Worm (Caenorhabditis elegans) whole organism, L2 larva: Measurements from ENCODE around the gene F29B9.12.

Experiments used
- R02D3.7 ChIP-seq: fragments of 150-350 bp; optimal IDR thresholded peaks from 2 replicates; lab custom pipeline; 2014; ENCODE audit warnings: missing biosample characterization, missing genetic modification characterization
- Y55F3AM.14 ChIP-seq: fragments of 200-800 bp; sonication (Bioruptor generic); optimal IDR thresholded peaks from 2 replicates; lab custom pipeline; 2018; ENCODE audit warnings: mild to moderate bottlenecking, missing genetic modification characterization, missing compliant biosample characterization
- ama-1 ChIP-seq: fragments of 150-350 bp; optimal IDR thresholded peaks from 2 replicates; lab custom pipeline; 2018; ENCODE audit warnings: inconsistent platforms
- elt-1 ChIP-seq: fragments of 150-350 bp; optimal IDR thresholded peaks from 2 replicates; lab custom pipeline; 2014; ENCODE audit warnings: missing biosample characterization, missing genetic modification characterization
- elt-3 ChIP-seq: sonication (generic microtip); optimal IDR thresholded peaks from 2 replicates; lab custom pipeline; 2017; ENCODE audit warnings: missing biosample characterization, missing genetic modification characterization
- mdl-1 ChIP-seq, 2 experiments: fragments of 150-350 bp in 1 of 2; sonication (generic microtip) in 1 of 2; optimal IDR thresholded peaks; 2 replicates each; lab custom pipeline; 2017; ENCODE audit warnings: missing biosample characterization in 2 of 2, missing genetic modification characterization in 2 of 2
- nhr-11 ChIP-seq: fragments of 150-350 bp; optimal IDR thresholded peaks from 2 replicates; lab custom pipeline; 2014; ENCODE audit warnings: missing biosample characterization, missing genetic modification characterization
- nhr-21 ChIP-seq: fragments of 150-350 bp; optimal IDR thresholded peaks from 2 replicates; lab custom pipeline; 2014; ENCODE audit warnings: missing biosample characterization, missing genetic modification characterization
- nhr-237 ChIP-seq: fragments of 150-350 bp; optimal IDR thresholded peaks from 2 replicates; lab custom pipeline; 2014; ENCODE audit warnings: missing biosample characterization, missing genetic modification characterization
- skn-1 ChIP-seq: sonication (generic microtip); optimal IDR thresholded peaks from 2 replicates; lab custom pipeline; 2017; ENCODE audit warnings: missing biosample characterization, missing genetic modification characterization
- snpc-4 ChIP-seq: fragments of 150-350 bp; optimal IDR thresholded peaks from 2 replicates; lab custom pipeline; 2014; ENCODE audit warnings: missing biosample characterization, missing genetic modification characterization
- ztf-11 ChIP-seq: sonication (generic microtip); optimal IDR thresholded peaks from 2 replicates; lab custom pipeline; 2017; ENCODE audit warnings: missing biosample characterization, missing genetic modification characterization

DNA sequence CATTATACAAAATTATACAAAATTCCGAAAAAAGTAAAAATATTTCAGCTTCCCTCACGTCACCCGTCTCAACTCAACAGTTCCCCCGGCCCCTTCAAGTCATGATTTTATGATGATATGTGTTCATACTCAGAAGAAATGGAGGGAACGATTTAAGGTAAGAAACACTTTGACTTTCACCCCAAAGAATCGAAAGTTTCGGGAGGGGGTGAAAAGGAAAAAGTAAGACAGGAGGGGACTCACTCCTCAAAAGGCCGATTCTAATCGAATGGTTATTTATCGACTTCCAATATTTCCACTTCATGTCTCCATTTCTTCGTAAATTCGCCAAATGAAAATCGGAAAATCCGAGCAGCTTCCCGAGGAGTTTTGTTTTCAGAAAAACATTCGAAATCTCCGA, 18.9 kb downstream of the F29B9.12 start, which contains the start of gene bus-4:
- TF ChIP-seq skn-1: no peak
- TF ChIP-seq nhr-11 (tag; lab: Kevin White, UChicago): no peak
- no peak for TF ChIP-seq elt-3 (tag; lab: Kevin White, UChicago)
- no peak for TF ChIP-seq Y55F3AM.14 (GFP tag; lab: Kevin White, UChicago)
- TF ChIP-seq ama-1 (lab: Kevin White, UChicago): no peak
- no peak for TF ChIP-seq ztf-11
- no peak for TF ChIP-seq R02D3.7 (tag; lab: Kevin White, UChicago)
- no peak for TF ChIP-seq nhr-237 (tag; lab: Kevin White, UChicago)
- no peak for TF ChIP-seq mdl-1 (tag; optimal IDR thresholded peaks at IDR 0.05; lab: Kevin White, UChicago)
- no peak for TF ChIP-seq nhr-21
- TF ChIP-seq elt-1 (tag; lab: Kevin White, UChicago): no peak
- no peak for TF ChIP-seq snpc-4 (tag; lab: Kevin White, UChicago)
